Worm (Caenorhabditis elegans) whole organism, L3 larva: Measurements from ENCODE around the gene rsks-1.

Source experiments
- ama-1 ChIP-seq: fragments of 150-350 bp; optimal IDR thresholded peaks from 2 replicates; lab custom pipeline; 2018
- ceh-16 ChIP-seq: sonication (generic microtip); optimal IDR thresholded peaks from 2 replicates; lab custom pipeline; 2017; ENCODE audit warnings: missing biosample characterization, missing genetic modification characterization
- ceh-28 ChIP-seq: fragments of 150-350 bp; optimal IDR thresholded peaks from 2 replicates; lab custom pipeline; 2014; ENCODE audit warnings: missing biosample characterization, missing genetic modification reagents, missing genetic modification characterization
- ceh-82 ChIP-seq: fragments of 150-350 bp; optimal IDR thresholded peaks from 2 replicates; lab custom pipeline; 2014; ENCODE audit warnings: missing biosample characterization, missing genetic modification characterization
- ceh-9 ChIP-seq: sonication (generic microtip); optimal IDR thresholded peaks from 2 replicates; lab custom pipeline; 2018; ENCODE audit warnings: missing biosample characterization, missing genetic modification characterization
- egl-5 ChIP-seq: fragments of 150-350 bp; optimal IDR thresholded peaks from 2 replicates; lab custom pipeline; 2017; ENCODE audit warnings: missing biosample characterization, missing genetic modification reagents, missing genetic modification characterization, inconsistent platforms
- elt-1 ChIP-seq: fragments of 150-350 bp; optimal IDR thresholded peaks from 2 replicates; lab custom pipeline; 2014; ENCODE audit warnings: missing biosample characterization, missing genetic modification characterization
- elt-2 ChIP-seq: sonication (generic microtip); optimal IDR thresholded peaks from 2 replicates; lab custom pipeline; 2016; ENCODE audit warnings: missing genetic modification reagents, mild to moderate bottlenecking, missing genetic modification characterization, missing compliant biosample characterization
- elt-3 ChIP-seq, 3 experiments: fragments of 150-350 bp in 1 of 3; sonication (generic microtip) in 2 of 3; optimal IDR thresholded peaks; 2 replicates in 2 of 3; 4 replicates in 1 of 3; lab custom pipeline; 2014 to 2017; ENCODE audit warnings: missing biosample characterization in 3 of 3, missing genetic modification characterization in 3 of 3
- eor-1 ChIP-seq, 2 experiments: fragments of 150-350 bp; optimal IDR thresholded peaks; 2 replicates each; lab custom pipeline; 2014 to 2018; ENCODE audit warnings: missing biosample characterization in 2 of 2, missing genetic modification characterization in 2 of 2
- fos-1 ChIP-seq: fragments of 150-350 bp; optimal IDR thresholded peaks from 2 replicates; lab custom pipeline; 2014; ENCODE audit warnings: missing biosample characterization, missing genetic modification characterization
- hmg-11 ChIP-seq: sonication (generic microtip); optimal IDR thresholded peaks from 2 replicates; lab custom pipeline; 2016; ENCODE audit warnings: missing genetic modification characterization, missing compliant biosample characterization
- jun-1 ChIP-seq: fragments of 150-350 bp; optimal IDR thresholded peaks from 2 replicates; lab custom pipeline; 2014; ENCODE audit warnings: missing biosample characterization, missing genetic modification reagents, missing genetic modification characterization
- lsy-12 ChIP-seq: sonication (generic microtip); optimal IDR thresholded peaks from 2 replicates; lab custom pipeline; 2016; ENCODE audit warnings: mild to moderate bottlenecking, missing genetic modification characterization, missing compliant biosample characterization
- nhr-11 ChIP-seq: fragments of 150-350 bp; optimal IDR thresholded peaks from 2 replicates; lab custom pipeline; 2014; ENCODE audit warnings: missing biosample characterization, missing genetic modification characterization
- nhr-12 ChIP-seq: fragments of 150-350 bp; optimal IDR thresholded peaks from 2 replicates; lab custom pipeline; 2014; ENCODE audit warnings: missing biosample characterization, missing genetic modification characterization
- nhr-23 ChIP-seq: fragments of 150-350 bp; optimal IDR thresholded peaks from 2 replicates; lab custom pipeline; 2014; ENCODE audit warnings: missing biosample characterization, missing genetic modification reagents, missing genetic modification characterization
- nhr-25 ChIP-seq: sonication (generic microtip); optimal IDR thresholded peaks from 2 replicates; lab custom pipeline; 2017; ENCODE audit warnings: missing biosample characterization, missing genetic modification characterization
- nhr-67 ChIP-seq: fragments of 150-350 bp; optimal IDR thresholded peaks from 2 replicates; lab custom pipeline; 2014; ENCODE audit warnings: missing biosample characterization, missing genetic modification characterization
- nhr-76 ChIP-seq: fragments of 150-350 bp; sonication (generic microtip); optimal IDR thresholded peaks from 5 replicates; lab custom pipeline; 2014; ENCODE audit warnings: missing biosample characterization, missing genetic modification characterization
- nhr-77 ChIP-seq: fragments of 150-350 bp; optimal IDR thresholded peaks from 2 replicates; lab custom pipeline; 2014; ENCODE audit warnings: missing biosample characterization, missing genetic modification characterization
- pha-4 ChIP-seq: fragments of 150-350 bp; optimal IDR thresholded peaks from 2 replicates; lab custom pipeline; 2014; ENCODE audit warnings: missing biosample characterization, missing genetic modification reagents, missing genetic modification characterization
- pqm-1 ChIP-seq: fragments of 150-350 bp; optimal IDR thresholded peaks from 2 replicates; lab custom pipeline; 2017; ENCODE audit warnings: missing biosample characterization, missing genetic modification characterization, inconsistent platforms
- sea-2 ChIP-seq: fragments of 150-350 bp; sonication (generic microtip); optimal IDR thresholded peaks from 4 replicates; lab custom pipeline; 2014; ENCODE audit warnings: missing biosample characterization, missing genetic modification reagents, missing genetic modification characterization
- unc-39 ChIP-seq: sonication (generic microtip); optimal IDR thresholded peaks from 4 replicates; lab custom pipeline; 2017; ENCODE audit warnings: missing biosample characterization, missing genetic modification characterization
- zag-1 ChIP-seq: fragments of 150-350 bp; optimal IDR thresholded peaks from 2 replicates; lab custom pipeline; 2014; ENCODE audit warnings: missing biosample characterization, missing genetic modification characterization
- ztf-4 ChIP-seq: fragments of 150-350 bp; optimal IDR thresholded peaks from 2 replicates; lab custom pipeline; 2014; ENCODE audit warnings: missing biosample characterization, missing genetic modification characterization

rsks-1 gene

ce11 chrIII:11255072-11255471, 10.2 kb downstream of the rsks-1 start:
- TF ChIP-seq unc-39 = no peak
- TF ChIP-seq nhr-23 = peak; percentile 12

ce11 chrIII:11262089-11262488, 17.2 kb downstream of the rsks-1 start:
- TF ChIP-seq lsy-12 (tag; lab: Kevin White, UChicago) (no peak), nhr-25 (peak; percentile 16), elt-1 (tag; lab: Kevin White, UChicago) (peak; percentile 0), ceh-9 (tag; lab: Kevin White, UChicago) (no peak)

- TF ChIP-seq elt-2 (tag; lab: Kevin White, UChicago) (peak; percentile 84), ceh-16 (tag; lab: Kevin White, UChicago) (no peak), elt-3 (tag; optimal IDR thresholded peaks at IDR 0.05; lab: Kevin White, UChicago) (peak in 1 of 3 experiments; percentile 71), nhr-12 (tag; lab: Kevin White, UChicago) (no peak)
Observed at ce11 chrIII:11267372-11267771, 22.5 kb downstream of the rsks-1 start.

- TF ChIP-seq jun-1 (tag; lab: Kevin White, UChicago) (peak; percentile 17), elt-2 (tag; lab: Kevin White, UChicago) (peak; percentile 81), hmg-11 (tag; lab: Kevin White, UChicago) (no peak), pha-4 (tag; lab: Kevin White, UChicago) (peak; percentile 23)
- TF ChIP-seq, all 47 proteins: peak for 3
Observed at ce11 chrIII:11268532-11268931, 23.6 kb downstream of the rsks-1 start.

ce11 chrIII:11269206-11269605, 24.3 kb downstream of the rsks-1 start:
- TF ChIP-seq elt-2 (tag; lab: Kevin White, UChicago) = peak; percentile 38
- TF ChIP-seq jun-1 (tag; lab: Kevin White, UChicago) = peak; percentile 5
- TF ChIP-seq nhr-11 (tag; lab: Kevin White, UChicago) = no peak
- TF ChIP-seq elt-3 (tag; optimal IDR thresholded peaks at IDR 0.05; lab: Kevin White, UChicago) = no peak
- TF ChIP-seq pqm-1 (tag; lab: Kevin White, UChicago) = peak; percentile 52

- TF ChIP-seq elt-2 (tag; lab: Kevin White, UChicago) = peak; percentile 17
- no peak for TF ChIP-seq egl-5
- TF ChIP-seq, all 47 proteins: peak for 1
Observed at ce11 chrIII:11270795-11271194, 25.9 kb downstream of the rsks-1 start, which contains the start of gene obr-1. Gene obr-1, minus strand, starts transcription at chrIII:11270895.

ce11 chrIII:11274590-11275116, 29.7 kb downstream of the rsks-1 start, which contains the start of gene Y47D3A.20:
Gene Y47D3A.20, plus strand, starts transcription at chrIII:11275066.
- TF ChIP-seq ama-1 (lab: Kevin White, UChicago) (no peak), nhr-77 (no peak), hmg-11 (tag; lab: Kevin White, UChicago) (peak; percentile 25), ztf-4 (tag; lab: Kevin White, UChicago) (no peak)

ce11 chrIII:11278817-11279216, 33.9 kb downstream of the rsks-1 start, which contains the start of gene Y47D3A.21:
Gene Y47D3A.21, minus strand, starts transcription at chrIII:11278917.
- TF ChIP-seq ceh-82 (no peak), pha-4 (tag; lab: Kevin White, UChicago) (no peak), sea-2 (no peak), ceh-16 (tag; lab: Kevin White, UChicago) (no peak), fos-1 (tag; lab: Kevin White, UChicago) (no peak), nhr-67 (tag; lab: Kevin White, UChicago) (no peak), elt-3 (tag; optimal IDR thresholded peaks at IDR 0.05; lab: Kevin White, UChicago) (no peak), nhr-76 (tag; lab: Kevin White, UChicago) (no peak), ama-1 (lab: Kevin White, UChicago) (no peak), ceh-28 (no peak), zag-1 (no peak), ceh-9 (tag; lab: Kevin White, UChicago) (no peak), hmg-11 (tag; lab: Kevin White, UChicago) (no peak), eor-1 (tag; optimal IDR thresholded peaks at IDR 0.05; lab: Kevin White, UChicago) (no peak), ztf-4 (tag; lab: Kevin White, UChicago) (no peak)
